Fruit fly (Drosophila melanogaster): ENCODE data around the gene Cog7.

Gene Cog7

dm6 chr3R:29894393-29894792 lies 38.5 kb downstream of the Cog7 start (continued):
- TF ChIP-seq Nf-YC (tag; optimal IDR thresholded peaks at IDR 0.05) (peak; percentile 64), pzg (GFP tag; optimal IDR thresholded peaks at IDR 0.05) (no peak), CG3838 (GFP tag; optimal IDR thresholded peaks at IDR 0.05) (no peak), phol (tag; optimal IDR thresholded peaks at IDR 0.05) (peak; percentile 69), CG17359 (tag; optimal IDR thresholded peaks at IDR 0.05) (peak; percentile 61), Fer2 (tag; optimal IDR thresholded peaks at IDR 0.05) (peak; percentile 35), oc (tag; optimal IDR thresholded peaks at IDR 0.05) (no peak), eve (GFP tag; optimal IDR thresholded peaks at IDR 0.05) (peak in 1 of 2 experiments; percentile 57), pho (GFP tag; optimal IDR thresholded peaks at IDR 0.05) (peak; percentile 36), prd (optimal IDR thresholded peaks at IDR 0.05) (no peak), prd (GFP tag; IDR thresholded peaks at IDR 0.05) (peak; percentile 48; the same call in 2 of the 3 replicates), gsb-n (tag; optimal IDR thresholded peaks at IDR 0.05) (no peak), sob (GFP tag; IDR thresholded peaks at IDR 0.05) (peak; percentile 60), so (GFP tag; IDR thresholded peaks at IDR 0.05) (peak; percentile 72), her (GFP tag; optimal IDR thresholded peaks at IDR 0.05) (peak; percentile 45), dan (GFP tag; IDR thresholded peaks at IDR 0.05) (no peak), salm (tag; optimal IDR thresholded peaks at IDR 0.05) (peak; percentile 48), tgo (GFP tag; IDR thresholded peaks at IDR 0.05) (peak; percentile 67), CG7963 (GFP tag; IDR thresholded peaks at IDR 0.05; ENCODE audit: partially characterized antibody) (no peak), corto (GFP tag; optimal IDR thresholded peaks at IDR 0.05) (no peak), CG10321 (GFP tag; IDR thresholded peaks at IDR 0.05) (no peak; the same call in 1 of the 2 replicates), caup (GFP tag; optimal IDR thresholded peaks at IDR 0.05; ENCODE audit: severe bottlenecking) (peak; percentile 28), CG7786 (GFP tag; optimal IDR thresholded peaks at IDR 0.05) (peak; percentile 33), CG13123 (GFP tag; optimal IDR thresholded peaks at IDR 0.05) (no peak), CG5245 (GFP tag; optimal IDR thresholded peaks at IDR 0.05) (no peak), CG14441 (GFP tag; IDR thresholded peaks at IDR 0.05) (peak; percentile 74), CG3407 (GFP tag; optimal IDR thresholded peaks at IDR 0.05) (no peak), zen (tag; optimal IDR thresholded peaks at IDR 0.05) (no peak), Poxn (GFP tag; IDR thresholded peaks at IDR 0.05) (no peak), aop (GFP tag; IDR thresholded peaks at IDR 0.05) (no peak), slou (GFP tag; optimal IDR thresholded peaks at IDR 0.05) (peak; percentile 24), NC2β (GFP tag; optimal IDR thresholded peaks at IDR 0.05) (no peak), ewg (GFP tag; optimal IDR thresholded peaks at IDR 0.05) (no peak), Ptx1 (GFP tag; IDR thresholded peaks at IDR 0.05) (peak; percentile 59), bowl (GFP tag; IDR thresholded peaks at IDR 0.05) (no peak), dimm (GFP tag; IDR thresholded peaks at IDR 0.05) (no peak), CG3847 (GFP tag; IDR thresholded peaks at IDR 0.05) (peak; percentile 67), CG7271 (tag; optimal IDR thresholded peaks at IDR 0.05) (no peak), C15 (GFP tag; IDR thresholded peaks at IDR 0.05) (no peak), bbx (GFP tag; IDR thresholded peaks at IDR 0.05; ENCODE audit: partially characterized antibody) (no peak), Asciz (GFP tag; optimal IDR thresholded peaks at IDR 0.05) (peak; percentile 49), CG7556 (GFP tag; optimal IDR thresholded peaks at IDR 0.05) (peak; percentile 50), emc (GFP tag; optimal IDR thresholded peaks at IDR 0.05) (no peak), luna (GFP tag; optimal IDR thresholded peaks at IDR 0.05) (no peak), trem (tag; optimal IDR thresholded peaks at IDR 0.05) (no peak), Blimp-1 (GFP tag; optimal IDR thresholded peaks at IDR 0.05) (peak; percentile 36), CG17612 (GFP tag; IDR thresholded peaks at IDR 0.05) (no peak), Usf (GFP tag; optimal IDR thresholded peaks at IDR 0.05) (no peak), CG18619 (GFP tag; optimal IDR thresholded peaks at IDR 0.05) (peak; percentile 55), CG9437 (GFP tag; optimal IDR thresholded peaks at IDR 0.05) (no peak), CG4820 (GFP tag; optimal IDR thresholded peaks at IDR 0.05) (peak; percentile 24), PHDP (tag; optimal IDR thresholded peaks at IDR 0.05) (peak; percentile 67)

Measured in whole organism, embryonic.